Worm (Caenorhabditis elegans): Measurements from ENCODE around the gene Y43F8B.13.

DNA sequence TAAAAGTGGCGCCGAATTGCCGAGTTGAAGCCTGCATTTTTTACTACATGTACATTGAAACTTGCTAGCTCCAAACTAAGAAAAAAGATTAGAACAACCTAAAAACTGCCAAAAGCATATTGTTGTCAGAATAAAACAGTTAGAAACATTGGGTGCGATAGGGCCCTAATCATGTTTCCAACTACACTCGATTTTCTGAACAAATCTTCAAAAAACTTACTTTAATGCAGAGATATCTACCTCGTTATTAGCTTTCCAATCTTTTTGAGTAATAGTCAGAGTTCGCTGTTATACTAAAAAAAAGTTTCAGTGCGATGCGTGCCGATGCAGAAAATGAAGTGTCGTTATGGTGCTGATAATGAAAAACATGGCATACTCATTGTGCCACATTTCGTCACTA, at the start of gene Y43F8B.13, which contains the start of gene Y43F8B.14:
- TF ChIP-seq him-1 (tag; optimal IDR thresholded peaks at IDR 0.05) (no peak), W03F9.2 (tag; optimal IDR thresholded peaks at IDR 0.05) (no peak)
